Worm (Caenorhabditis elegans): ENCODE measurements around the gene T02G5.14.

T02G5.14 gene

DNA sequence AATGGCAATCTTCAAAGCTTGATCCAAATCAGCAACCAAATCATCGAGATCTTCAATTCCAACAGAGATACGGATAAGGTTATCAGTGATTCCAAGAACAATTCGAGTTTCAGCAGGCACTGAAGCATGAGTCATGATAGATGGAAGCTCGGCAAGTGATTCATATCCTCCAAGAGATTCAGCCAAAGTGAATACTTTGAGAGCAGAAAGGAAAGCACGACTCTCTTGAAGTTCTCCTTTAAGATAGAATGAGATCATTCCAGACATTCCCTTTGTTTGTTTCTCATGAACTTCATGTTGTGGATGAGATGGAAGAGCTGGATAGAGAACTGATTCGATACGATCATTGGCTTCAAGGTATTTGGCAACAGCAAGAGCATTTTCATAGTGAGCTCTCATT, 27.8 kb upstream of the T02G5.14 start:
- no peak for TF ChIP-seq vab-15 (tag; optimal IDR thresholded peaks at IDR 0.05)
- no peak for TF ChIP-seq blmp-1 (tag; optimal IDR thresholded peaks at IDR 0.05)
- no peak for TF ChIP-seq nhr-47 (tag; optimal IDR thresholded peaks at IDR 0.05)
- TF ChIP-seq C16A3.4 (tag; optimal IDR thresholded peaks at IDR 0.05), result no peak
- TF ChIP-seq lin-35 (GFP tag; optimal IDR thresholded peaks at IDR 0.05), result no peak
- TF ChIP-seq tbx-2 (tag; optimal IDR thresholded peaks at IDR 0.05), result no peak
- TF ChIP-seq hlh-4 (tag; optimal IDR thresholded peaks at IDR 0.05), result no peak
- TF ChIP-seq fos-1 (tag; optimal IDR thresholded peaks at IDR 0.05), result no peak
- TF ChIP-seq fkh-4 (tag; optimal IDR thresholded peaks at IDR 0.05; ENCODE audit: borderline replicate concordance), result no peak
- TF ChIP-seq zag-1 (tag; optimal IDR thresholded peaks at IDR 0.05), result no peak
- TF ChIP-seq ceh-63 (GFP tag; optimal IDR thresholded peaks at IDR 0.05), result no peak
- TF ChIP-seq isw-1 (GFP tag; IDR thresholded peaks at IDR 0.05), result no peak
- no peak for TF ChIP-seq alr-1 (tag; optimal IDR thresholded peaks at IDR 0.05; ENCODE audit: borderline replicate concordance)
- TF ChIP-seq pag-3 (tag; optimal IDR thresholded peaks at IDR 0.05; ENCODE audit: borderline replicate concordance, insufficient read depth), result no peak
- no peak for TF ChIP-seq ceh-8 (GFP tag; optimal IDR thresholded peaks at IDR 0.05)
- TF ChIP-seq pqm-1 (tag; optimal IDR thresholded peaks at IDR 0.05), result no peak
- TF ChIP-seq tlp-1 (tag; optimal IDR thresholded peaks at IDR 0.05), result no peak
- TF ChIP-seq xbp-1 (tag; optimal IDR thresholded peaks at IDR 0.05), result no peak

DNA sequence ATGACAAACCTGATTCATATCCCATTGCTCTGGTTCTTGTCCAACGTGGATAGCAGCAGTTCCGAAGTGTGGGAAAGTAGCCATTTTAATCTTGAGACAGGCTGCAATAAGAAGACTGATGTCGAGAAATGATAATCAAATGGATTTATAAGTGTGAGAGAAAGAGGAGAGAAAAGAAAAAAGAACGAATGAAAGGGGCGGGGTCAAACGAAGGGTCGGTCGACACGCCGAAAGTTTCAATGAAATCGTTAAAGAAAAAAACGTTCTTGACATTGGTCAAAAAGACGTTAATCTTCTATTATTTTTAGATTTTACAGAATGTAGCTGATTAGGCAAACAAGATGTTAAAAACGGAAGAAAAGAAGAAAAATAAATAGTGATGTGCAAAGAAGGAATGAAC, 26.3 kb upstream of the T02G5.14 start, which contains the start of gene cth-2:
Gene cth-2 (minus strand): TSS at position 101 of the 400 bp plus-strand sequence.
- no peak for TF ChIP-seq irx-1 (tag; optimal IDR thresholded peaks at IDR 0.05)
- peak; percentile 12 for TF ChIP-seq mep-1 (tag; optimal IDR thresholded peaks at IDR 0.05)
- TF ChIP-seq blmp-1 (tag; optimal IDR thresholded peaks at IDR 0.05), result peak; percentile 64
- TF ChIP-seq lin-14 (GFP tag; optimal IDR thresholded peaks at IDR 0.05), result peak; percentile 32

DNA sequence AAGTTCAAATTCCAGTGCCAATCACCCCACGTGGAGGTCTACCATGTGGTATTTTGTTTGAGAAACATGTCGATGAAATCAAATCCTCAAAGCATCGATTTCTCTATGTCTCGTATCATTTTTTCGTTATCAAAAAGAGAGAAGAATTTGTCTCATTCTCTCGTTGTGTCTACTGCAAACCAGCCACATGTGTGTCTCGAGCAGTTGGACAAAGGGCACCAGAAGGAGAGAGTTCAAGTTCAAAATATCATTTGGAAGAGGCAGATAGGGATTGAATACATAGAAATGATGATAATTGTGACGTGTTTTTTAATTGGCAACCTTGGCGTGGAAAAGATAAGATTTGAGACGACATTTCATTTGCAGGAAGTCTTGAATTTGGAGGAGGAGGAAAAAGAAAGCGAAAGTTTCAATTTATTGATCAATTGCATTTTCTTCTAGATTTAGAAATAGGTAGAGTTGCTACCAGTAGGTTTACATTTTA, 24.8 kb upstream of the T02G5.14 start:
- TF ChIP-seq unc-98 (GFP tag; IDR thresholded peaks at IDR 0.05), result no peak
- TF ChIP-seq hlh-17 (GFP tag; optimal IDR thresholded peaks at IDR 0.05; ENCODE audit: borderline replicate concordance), result no peak
- no peak for TF ChIP-seq C04F5.9 (tag; optimal IDR thresholded peaks at IDR 0.05)
- no peak for TF ChIP-seq isw-1 (GFP tag; IDR thresholded peaks at IDR 0.05)
- no peak for TF ChIP-seq alr-1 (tag; optimal IDR thresholded peaks at IDR 0.05; ENCODE audit: borderline replicate concordance)
- TF ChIP-seq nhr-71 (tag; optimal IDR thresholded peaks at IDR 0.05), result peak; percentile 91
- peak; percentile 87 for TF ChIP-seq nhr-20 (tag; optimal IDR thresholded peaks at IDR 0.05)
- TF ChIP-seq dpl-1 (GFP tag; optimal IDR thresholded peaks at IDR 0.05), result peak in 2 of 3 experiments; percentile 32 to 36
- TF ChIP-seq efl-1 (optimal IDR thresholded peaks at IDR 0.05), result peak in 1 of 2 experiments; percentile 28
- peak; percentile 7 to 87 for TF ChIP-seq efl-1 (GFP tag; optimal IDR thresholded peaks at IDR 0.05 in 1 of 2)
- TF ChIP-seq snpc-4 (tag; optimal IDR thresholded peaks at IDR 0.05), result no peak
- TF ChIP-seq elt-2 (tag; optimal IDR thresholded peaks at IDR 0.05), result peak; percentile 83
- TF ChIP-seq ztf-4 (tag; optimal IDR thresholded peaks at IDR 0.05), result peak; percentile 30
- no peak for TF ChIP-seq xbp-1 (tag; optimal IDR thresholded peaks at IDR 0.05)
- TF ChIP-seq fkh-8 (tag; optimal IDR thresholded peaks at IDR 0.05), result no peak
- TF ChIP-seq lsy-2 (tag; optimal IDR thresholded peaks at IDR 0.05), result peak; percentile 6 to 54
- no peak for TF ChIP-seq aly-2 (tag; optimal IDR thresholded peaks at IDR 0.05)
- peak in 3 of 6 experiments; percentile 53 to 79 (median 72) for TF ChIP-seq elt-3 (tag; optimal IDR thresholded peaks at IDR 0.05)
- TF ChIP-seq ceh-8 (GFP tag; optimal IDR thresholded peaks at IDR 0.05), result no peak
- TF ChIP-seq rnt-1 (tag; optimal IDR thresholded peaks at IDR 0.05), result peak; percentile 64
- no peak for TF ChIP-seq nhr-77 (tag; optimal IDR thresholded peaks at IDR 0.05)
- TF ChIP-seq tbx-2 (tag; optimal IDR thresholded peaks at IDR 0.05), result peak; percentile 70
- TF ChIP-seq mab-9 (GFP tag; IDR thresholded peaks at IDR 0.05), result no peak
- no peak for TF ChIP-seq sptf-1 (tag; optimal IDR thresholded peaks at IDR 0.05)
- TF ChIP-seq ets-5 (GFP tag; IDR thresholded peaks at IDR 0.05), result no peak
- no peak for TF ChIP-seq hlh-4 (tag; optimal IDR thresholded peaks at IDR 0.05)
- peak; percentile 46 for TF ChIP-seq grh-1 (GFP tag; IDR thresholded peaks at IDR 0.05)
- TF ChIP-seq lin-39 (tag; optimal IDR thresholded peaks at IDR 0.05), result no peak
- TF ChIP-seq C34B4.2 (tag; optimal IDR thresholded peaks at IDR 0.05), result no peak
- no peak for TF ChIP-seq vab-15 (tag; optimal IDR thresholded peaks at IDR 0.05)
- TF ChIP-seq pqm-1 (tag; optimal IDR thresholded peaks at IDR 0.05), result no peak
- TF ChIP-seq mdl-1 (tag; optimal IDR thresholded peaks at IDR 0.05), result peak in 1 of 2 experiments; percentile 75
- TF ChIP-seq nhr-76 (tag; optimal IDR thresholded peaks at IDR 0.05), result no peak
- peak; percentile 5 for TF ChIP-seq pag-3 (tag; optimal IDR thresholded peaks at IDR 0.05; ENCODE audit: borderline replicate concordance, insufficient read depth)
- TF ChIP-seq ceh-82 (tag; optimal IDR thresholded peaks at IDR 0.05), result no peak
- peak; percentile 48; the same call in 1 of the 2 replicates for TF ChIP-seq nhr-19 (GFP tag; conservative IDR thresholded peaks at IDR 0.05)

Measured in whole organism, L1 larva.